Worm (Caenorhabditis elegans) whole organism, L1 larva: ENCODE measurements around the gene farl-11.

Experiments used
- C04F5.9 ChIP-seq: sonication (generic microtip); optimal IDR thresholded peaks from 2 replicates; lab custom pipeline; 2016; ENCODE audit warnings: missing genetic modification characterization, missing compliant biosample characterization
- C16A3.4 ChIP-seq: fragments of 150-350 bp; optimal IDR thresholded peaks from 2 replicates; lab custom pipeline; 2014; ENCODE audit warnings: missing biosample characterization, missing genetic modification characterization
- Y116A8C.19 ChIP-seq: sonication (generic microtip); optimal IDR thresholded peaks from 2 replicates; lab custom pipeline; 2016; ENCODE audit warnings: missing compliant biosample characterization, missing genetic modification characterization, borderline replicate concordance
- aha-1 ChIP-seq: fragments of 150-350 bp; optimal IDR thresholded peaks from 2 replicates; lab custom pipeline; 2014; ENCODE audit warnings: missing biosample characterization, missing genetic modification characterization
- aly-2 ChIP-seq: fragments of 150-350 bp; optimal IDR thresholded peaks from 2 replicates; lab custom pipeline; 2014; ENCODE audit warnings: missing biosample characterization, missing genetic modification characterization
- ama-1 ChIP-seq: fragments of 150-350 bp; optimal IDR thresholded peaks from 2 replicates; lab custom pipeline; 2014
- blmp-1 ChIP-seq: fragments of 150-350 bp; optimal IDR thresholded peaks from 2 replicates; lab custom pipeline; 2014; ENCODE audit warnings: missing biosample characterization, missing genetic modification characterization
- ceh-63 ChIP-seq: fragments of 200-800 bp; sonication (Bioruptor generic); optimal IDR thresholded peaks from 2 replicates; lab custom pipeline; 2018; ENCODE audit warnings: mild to moderate bottlenecking, missing genetic modification characterization, missing compliant biosample characterization
- ceh-8 ChIP-seq: fragments of 200-800 bp; sonication (Bioruptor generic); optimal IDR thresholded peaks from 2 replicates; lab custom pipeline; 2018; ENCODE audit warnings: mild to moderate bottlenecking, missing genetic modification characterization, moderate library complexity, missing compliant biosample characterization
- ceh-90 ChIP-seq: sonication (generic microtip); optimal IDR thresholded peaks from 2 replicates; lab custom pipeline; 2016; ENCODE audit warnings: missing genetic modification characterization, missing compliant biosample characterization
- efl-3 ChIP-seq: fragments of 200-800 bp; sonication (Bioruptor generic); optimal IDR thresholded peaks from 2 replicates; lab custom pipeline; 2018; ENCODE audit warnings: mild to moderate bottlenecking, missing genetic modification characterization, missing compliant biosample characterization
- egl-13 ChIP-seq: sonication (generic microtip); optimal IDR thresholded peaks from 2 replicates; lab custom pipeline; 2016; ENCODE audit warnings: missing genotype, missing genetic modification reagents, missing genetic modification characterization, missing compliant biosample characterization
- elt-2 ChIP-seq: sonication (generic microtip); optimal IDR thresholded peaks from 2 replicates; lab custom pipeline; 2016; ENCODE audit warnings: missing genetic modification characterization, mild to moderate bottlenecking, inconsistent platforms, missing compliant biosample characterization, missing genetic modification reagents
- elt-3 ChIP-seq, 6 experiments: fragments of 150-350 bp in 1 of 6; sonication (generic microtip); optimal IDR thresholded peaks; 2 replicates each; lab custom pipeline; 2017 to 2018; ENCODE audit warnings: missing biosample characterization in 6 of 6, missing genetic modification characterization in 6 of 6, inconsistent platforms in 1 of 6
- ets-5 ChIP-seq: fragments of 200-800 bp; sonication (Bioruptor generic); IDR thresholded peaks from 2 replicates; pipeline ENCODE4 v1.3.6; 2022; ENCODE audit warnings: missing genetic modification characterization, missing compliant biosample characterization
- fkh-10 ChIP-seq: sonication (generic microtip); optimal IDR thresholded peaks from 2 replicates; lab custom pipeline; 2017; ENCODE audit warnings: missing biosample characterization, missing genetic modification reagents, missing genetic modification characterization
- grh-1 ChIP-seq: fragments of 200-800 bp; sonication (Bioruptor generic); IDR thresholded peaks from 2 replicates; pipeline ENCODE4 v1.3.6; 2022; ENCODE audit warnings: missing genetic modification reagents, missing genetic modification characterization, missing compliant biosample characterization
- hlh-4 ChIP-seq: sonication (generic microtip); optimal IDR thresholded peaks from 2 replicates; lab custom pipeline; 2016; ENCODE audit warnings: mild to moderate bottlenecking, missing genetic modification characterization, missing compliant biosample characterization
- hpl-2 ChIP-seq: fragments of 150-350 bp; optimal IDR thresholded peaks from 2 replicates; lab custom pipeline; 2014; ENCODE audit warnings: missing biosample characterization, missing genetic modification reagents, missing genetic modification characterization
- irx-1 ChIP-seq: sonication (generic microtip); optimal IDR thresholded peaks from 2 replicates; lab custom pipeline; 2016; ENCODE audit warnings: missing genetic modification characterization, missing compliant biosample characterization
- isw-1 ChIP-seq: fragments of 200-800 bp; sonication (Bioruptor generic); IDR thresholded peaks from 2 replicates; pipeline ENCODE4 v1.3.6; 2022; ENCODE audit warnings: missing genetic modification characterization, missing compliant biosample characterization
- lin-13 ChIP-seq: fragments of 150-350 bp; optimal IDR thresholded peaks from 2 replicates; lab custom pipeline; 2014; ENCODE audit warnings: missing biosample characterization, missing genetic modification reagents, missing genetic modification characterization
- lin-15B ChIP-seq: fragments of 150-350 bp; sonication (generic microtip); optimal IDR thresholded peaks from 3 replicates; lab custom pipeline; 2014; ENCODE audit warnings: missing biosample characterization, missing genetic modification characterization
- lin-35 ChIP-seq, 2 experiments: fragments of 150-350 bp; optimal IDR thresholded peaks; 2 replicates each; lab custom pipeline; 2014; ENCODE audit warnings: missing biosample characterization in 2 of 2, missing genetic modification characterization in 2 of 2, missing genetic modification reagents in 2 of 2
- lin-39 ChIP-seq: fragments of 150-350 bp; optimal IDR thresholded peaks from 2 replicates; lab custom pipeline; 2014; ENCODE audit warnings: missing biosample characterization, missing genetic modification reagents, missing genetic modification characterization
- lir-3 ChIP-seq: sonication (generic microtip); optimal IDR thresholded peaks from 2 replicates; lab custom pipeline; 2016; ENCODE audit warnings: mild to moderate bottlenecking, missing genetic modification characterization, moderate library complexity, missing compliant biosample characterization; ENCODE audit not compliant: poor library complexity
- mab-9 ChIP-seq: fragments of 200-800 bp; sonication (Bioruptor generic); IDR thresholded peaks from 2 replicates; pipeline ENCODE4 v1.3.6; 2022; ENCODE audit warnings: missing genetic modification reagents, missing genetic modification characterization, missing compliant biosample characterization
- mdl-1 ChIP-seq, 2 experiments: fragments of 150-350 bp; optimal IDR thresholded peaks; 2 replicates each; lab custom pipeline; 2014 to 2017; ENCODE audit warnings: missing biosample characterization in 2 of 2, missing genetic modification characterization in 2 of 2, inconsistent platforms in 1 of 2
- mef-2 ChIP-seq: fragments of 150-350 bp; optimal IDR thresholded peaks from 2 replicates; lab custom pipeline; 2014; ENCODE audit warnings: missing biosample characterization, missing genetic modification characterization
- mep-1 ChIP-seq: fragments of 150-350 bp; optimal IDR thresholded peaks from 2 replicates; lab custom pipeline; 2014; ENCODE audit warnings: missing biosample characterization, missing genetic modification characterization
- nhr-11 ChIP-seq: fragments of 150-350 bp; optimal IDR thresholded peaks from 2 replicates; lab custom pipeline; 2014; ENCODE audit warnings: missing biosample characterization, missing genetic modification characterization
- nhr-19 ChIP-seq: fragments of 200-800 bp; sonication (Bioruptor generic); conservative IDR thresholded peaks from 2 replicates; pipeline ENCODE4 v1.3.6; 2022; ENCODE audit warnings: missing genetic modification characterization, missing compliant biosample characterization
- nhr-20 ChIP-seq: sonication (generic microtip); optimal IDR thresholded peaks from 2 replicates; lab custom pipeline; 2016; ENCODE audit warnings: mild to moderate bottlenecking, missing genetic modification characterization, missing compliant biosample characterization
- nhr-237 ChIP-seq: fragments of 150-350 bp; optimal IDR thresholded peaks from 2 replicates; lab custom pipeline; 2014; ENCODE audit warnings: missing biosample characterization, missing genetic modification characterization
- nhr-28 ChIP-seq: fragments of 150-350 bp; optimal IDR thresholded peaks from 2 replicates; lab custom pipeline; 2014; ENCODE audit warnings: missing biosample characterization, missing genetic modification characterization
- nhr-71 ChIP-seq: sonication (generic microtip); optimal IDR thresholded peaks from 2 replicates; lab custom pipeline; 2016; ENCODE audit warnings: mild to moderate bottlenecking, missing genetic modification characterization, moderate library complexity, missing compliant biosample characterization
- nhr-77 ChIP-seq: fragments of 150-350 bp; optimal IDR thresholded peaks from 2 replicates; lab custom pipeline; 2014; ENCODE audit warnings: missing biosample characterization, missing genetic modification characterization
- nhr-90 ChIP-seq: sonication (generic microtip); optimal IDR thresholded peaks from 2 replicates; lab custom pipeline; 2016; ENCODE audit warnings: mild to moderate bottlenecking, missing genetic modification characterization, missing compliant biosample characterization; ENCODE audit not compliant: poor library complexity
- pag-3 ChIP-seq: sonication (generic microtip); optimal IDR thresholded peaks from 2 replicates; lab custom pipeline; 2017; ENCODE audit warnings: missing genetic modification characterization, mild to moderate bottlenecking, missing compliant biosample characterization, antibody characterized with exemption, borderline replicate concordance; ENCODE audit not compliant: insufficient read depth
- pax-3 ChIP-seq: fragments of 200-800 bp; sonication (Bioruptor generic); optimal IDR thresholded peaks from 2 replicates; lab custom pipeline; 2018; ENCODE audit warnings: mild to moderate bottlenecking, missing genetic modification characterization, moderate library complexity, missing compliant biosample characterization
- snpc-4 ChIP-seq: fragments of 150-350 bp; optimal IDR thresholded peaks from 2 replicates; lab custom pipeline; 2014; ENCODE audit warnings: missing biosample characterization, missing genetic modification characterization
- snu-23 ChIP-seq: sonication (generic microtip); optimal IDR thresholded peaks from 2 replicates; lab custom pipeline; 2016; ENCODE audit warnings: missing genetic modification characterization, missing compliant biosample characterization
- sox-4 ChIP-seq: sonication (generic microtip); optimal IDR thresholded peaks from 2 replicates; lab custom pipeline; 2016; ENCODE audit warnings: missing genetic modification characterization, missing compliant biosample characterization
- swsn-7 ChIP-seq: sonication (generic microtip); optimal IDR thresholded peaks from 2 replicates; lab custom pipeline; 2016; ENCODE audit warnings: missing genetic modification characterization, missing compliant biosample characterization
- tbx-2 ChIP-seq: sonication (generic microtip); optimal IDR thresholded peaks from 2 replicates; lab custom pipeline; 2016; ENCODE audit warnings: missing genetic modification characterization, missing compliant biosample characterization
- unc-30 ChIP-seq: sonication (generic microtip); optimal IDR thresholded peaks from 2 replicates; lab custom pipeline; 2017; ENCODE audit warnings: missing biosample characterization, missing genetic modification characterization
- unc-62 ChIP-seq: fragments of 150-350 bp; optimal IDR thresholded peaks from 2 replicates; lab custom pipeline; 2014; ENCODE audit warnings: missing biosample characterization, missing genetic modification reagents, missing genetic modification characterization
- unc-98 ChIP-seq: fragments of 200-800 bp; sonication (Bioruptor generic); IDR thresholded peaks from 2 replicates; pipeline ENCODE4 v1.3.6; 2022; ENCODE audit warnings: missing genetic modification characterization, missing compliant biosample characterization
- vab-15 ChIP-seq: sonication (generic microtip); optimal IDR thresholded peaks from 2 replicates; lab custom pipeline; 2017; ENCODE audit warnings: missing genotype, mild to moderate bottlenecking, missing genetic modification characterization, missing compliant biosample characterization
- zag-1 ChIP-seq: fragments of 150-350 bp; optimal IDR thresholded peaks from 2 replicates; lab custom pipeline; 2014; ENCODE audit warnings: missing biosample characterization, missing genetic modification characterization

farl-11 gene

ce11 chrII:7151969-7152631 lies 47.3 kb upstream of the farl-11 start, which contains the start of gene fust-1 (continued):
- TF ChIP-seq aha-1 (tag; lab: Kevin White, UChicago) (peak; percentile 84), nhr-28 (tag; lab: Kevin White, UChicago) (peak; percentile 4), irx-1 (tag; lab: Kevin White, UChicago) (peak; percentile 95), elt-2 (tag; lab: Kevin White, UChicago) (peak; percentile 93), mdl-1 (tag; optimal IDR thresholded peaks at IDR 0.05; lab: Kevin White, UChicago) (peak in 1 of 2 experiments; percentile 88), C16A3.4 (peak; percentile 96), efl-3 (GFP tag; lab: Kevin White, UChicago) (peak; percentile 70), tbx-2 (tag; lab: Kevin White, UChicago) (peak; percentile 97), isw-1 (GFP tag; lab: Robert Waterston, UW) (peak; percentile 97), C04F5.9 (tag; lab: Kevin White, UChicago) (peak; percentile 93), nhr-11 (peak; percentile 95), unc-98 (GFP tag; lab: Robert Waterston, UW) (peak; percentile 83), blmp-1 (peak; percentile 73), elt-3 (tag; optimal IDR thresholded peaks at IDR 0.05; lab: Kevin White, UChicago) (peak in 5 of 6 experiments; percentile 89 to 98 (median 94)), pag-3 (peak; percentile 75), Y116A8C.19 (tag; lab: Kevin White, UChicago) (no peak), lin-15B (peak; percentile 90), egl-13 (peak; percentile 93), nhr-77 (tag; lab: Kevin White, UChicago) (peak; percentile 95), ets-5 (GFP tag; lab: Robert Waterston, UW) (no peak), nhr-71 (tag; lab: Kevin White, UChicago) (peak; percentile 98), snu-23 (GFP tag; lab: Kevin White, UChicago) (peak; percentile 99), ceh-8 (peak; percentile 95), snpc-4 (peak; percentile 92), nhr-90 (tag; lab: Kevin White, UChicago) (peak; percentile 97), lin-13 (GFP tag; lab: Kevin White, UChicago) (peak; percentile 94), grh-1 (GFP tag; lab: Robert Waterston, UW) (peak; percentile 97), nhr-20 (peak; percentile 98), zag-1 (tag; lab: Kevin White, UChicago) (peak; percentile 41), unc-62 (GFP tag; lab: Kevin White, UChicago) (peak; percentile 47), hlh-4 (tag; lab: Kevin White, UChicago) (no peak), lin-35 (GFP tag; optimal IDR thresholded peaks at IDR 0.05; lab: Kevin White, UChicago) (peak; percentile 90 to 94), nhr-19 (GFP tag; lab: Robert Waterston, UW) (peak; percentile 97), fkh-10 (GFP tag; lab: Kevin White, UChicago) (peak; percentile 74), ceh-63 (GFP tag; lab: Kevin White, UChicago) (peak; percentile 48), sox-4 (tag; lab: Kevin White, UChicago) (peak; percentile 93), swsn-7 (tag; lab: Kevin White, UChicago) (peak; percentile 98), vab-15 (tag; lab: Kevin White, UChicago) (peak; percentile 72), hpl-2 (peak; percentile 86), mef-2 (tag; lab: Kevin White, UChicago) (peak; percentile 75), nhr-237 (tag; lab: Kevin White, UChicago) (peak; percentile 79), aly-2 (peak; percentile 94), pax-3 (tag; lab: Kevin White, UChicago) (peak; percentile 92), unc-30 (tag; lab: Kevin White, UChicago) (no peak), ceh-90 (peak; percentile 61), mep-1 (peak; percentile 99), lir-3 (tag; lab: Kevin White, UChicago) (peak; percentile 86), lin-39 (peak; percentile 96), mab-9 (peak; percentile 94), ama-1 (peak; percentile 89)
